Worm (Caenorhabditis elegans) whole organism, young adult: ENCODE measurements around the gene F11C7.6.
A peak's percentile ranks its signal among the peaks of the same experiment; 100 is the strongest.

ENCODE experiments used
- C17E4.6 ChIP-seq: fragments of 200-800 bp; sonication (Bioruptor generic); IDR thresholded peaks from 2 replicates; pipeline ENCODE4 v1.3.6; 2022; ENCODE audit warnings: missing genetic modification reagents, missing genetic modification characterization, missing compliant biosample characterization
- F33H1.4 ChIP-seq: fragments of 200-800 bp; sonication (Bioruptor generic); IDR thresholded peaks from 2 replicates; pipeline ENCODE4 v1.3.6; 2022; ENCODE audit warnings: missing genetic modification reagents, missing genetic modification characterization, missing compliant biosample characterization
- F39B2.1 ChIP-seq: fragments of 200-800 bp; sonication (Bioruptor generic); IDR thresholded peaks from 2 replicates; pipeline ENCODE4 v1.3.6; 2022; ENCODE audit warnings: missing genetic modification reagents, missing genetic modification characterization, missing compliant biosample characterization
- F55B11.4 ChIP-seq: sonication (generic microtip); optimal IDR thresholded peaks from 2 replicates; lab custom pipeline; 2016; ENCODE audit warnings: missing compliant biosample characterization, missing genetic modification characterization, borderline replicate concordance; ENCODE audit not compliant: insufficient read depth
- F57A8.1 ChIP-seq: fragments of 200-800 bp; sonication (Bioruptor generic); optimal IDR thresholded peaks from 2 replicates; lab custom pipeline; 2018; ENCODE audit warnings: mild to moderate bottlenecking, missing genetic modification characterization, moderate library complexity, missing compliant biosample characterization
- K12H6.12 ChIP-seq: fragments of 200-800 bp; sonication (Bioruptor generic); optimal IDR thresholded peaks from 2 replicates; lab custom pipeline; 2018; ENCODE audit warnings: mild to moderate bottlenecking, missing genetic modification characterization, missing compliant biosample characterization
- T26A5.8 ChIP-seq: sonication (generic microtip); optimal IDR thresholded peaks from 2 replicates; lab custom pipeline; 2016; ENCODE audit warnings: missing genetic modification characterization, missing compliant biosample characterization
- Y53F4B.3 ChIP-seq: fragments of 200-800 bp; sonication (Bioruptor generic); IDR thresholded peaks from 2 replicates; pipeline ENCODE4 v1.3.6; 2022; ENCODE audit warnings: missing genetic modification reagents, missing genetic modification characterization, missing compliant biosample characterization
- Y95B8A.8 ChIP-seq: fragments of 200-800 bp; sonication (Bioruptor generic); IDR thresholded peaks from 2 replicates; pipeline ENCODE4 v1.3.6; 2022; ENCODE audit warnings: missing genetic modification reagents, missing genetic modification characterization, missing compliant biosample characterization
- ama-1 ChIP-seq, 3 experiments: fragments of 150-350 bp in 1 of 3; sonication (generic microtip) in 2 of 3; optimal IDR thresholded peaks; 2 replicates each; lab custom pipeline; 2014 to 2018; ENCODE audit warnings: missing biosample characterization in 2 of 3, missing genetic modification characterization in 2 of 3, missing genetic modification reagents in 2 of 3
- aptf-2 ChIP-seq: fragments of 200-800 bp; sonication (Bioruptor generic); conservative IDR thresholded peaks from 2 replicates; pipeline ENCODE4 v1.3.6; 2022; ENCODE audit warnings: missing genetic modification reagents, missing genetic modification characterization, missing compliant biosample characterization
- atf-7 ChIP-seq: sonication (generic microtip); optimal IDR thresholded peaks from 2 replicates; lab custom pipeline; 2017; ENCODE audit warnings: mild to moderate bottlenecking, missing genetic modification characterization, missing compliant biosample characterization
- attf-6 ChIP-seq: fragments of 200-800 bp; sonication (Bioruptor generic); IDR thresholded peaks from 2 replicates; pipeline ENCODE4 v1.3.6; 2022; ENCODE audit warnings: missing genetic modification reagents, missing genetic modification characterization, missing compliant biosample characterization
- ccch-3 ChIP-seq: fragments of 200-800 bp; sonication (Bioruptor generic); optimal IDR thresholded peaks from 2 replicates; lab custom pipeline; 2018; ENCODE audit warnings: mild to moderate bottlenecking, missing genetic modification characterization, missing compliant biosample characterization
- ceh-40 ChIP-seq: fragments of 200-800 bp; sonication (Bioruptor generic); IDR thresholded peaks from 2 replicates; pipeline ENCODE4 v1.3.6; 2022; ENCODE audit warnings: missing genetic modification characterization, missing compliant biosample characterization
- ceh-58 ChIP-seq: fragments of 200-800 bp; sonication (Bioruptor generic); IDR thresholded peaks from 2 replicates; pipeline ENCODE4 v1.3.6; 2022; ENCODE audit warnings: missing genetic modification characterization, missing compliant biosample characterization
- dox-1 ChIP-seq: fragments of 200-800 bp; sonication (Bioruptor generic); IDR thresholded peaks from 2 replicates; pipeline ENCODE4 v1.3.6; 2022; ENCODE audit warnings: missing genetic modification reagents, missing genetic modification characterization, missing compliant biosample characterization
- dpff-1 ChIP-seq: sonication (generic microtip); optimal IDR thresholded peaks from 2 replicates; lab custom pipeline; 2017; ENCODE audit warnings: mild to moderate bottlenecking, missing genetic modification characterization, missing compliant biosample characterization
- egrh-3 ChIP-seq: fragments of 200-800 bp; sonication (Bioruptor generic); IDR thresholded peaks from 2 replicates; pipeline ENCODE4 v1.3.6; 2022; ENCODE audit warnings: missing genetic modification reagents, missing genetic modification characterization, missing compliant biosample characterization
- ekl-4 ChIP-seq: fragments of 200-800 bp; sonication (Bioruptor generic); IDR thresholded peaks from 2 replicates; pipeline ENCODE4 v1.3.6; 2022; ENCODE audit warnings: missing genetic modification reagents, missing genetic modification characterization, missing compliant biosample characterization
- hmg-1.2 ChIP-seq: fragments of 200-800 bp; sonication (Bioruptor generic); IDR thresholded peaks from 2 replicates; pipeline ENCODE4 v1.3.6; 2022; ENCODE audit warnings: missing genetic modification reagents, missing genetic modification characterization, missing compliant biosample characterization
- hrde-1 ChIP-seq: sonication (generic microtip); optimal IDR thresholded peaks from 2 replicates; lab custom pipeline; 2016; ENCODE audit warnings: missing genetic modification characterization, mild to moderate bottlenecking, missing compliant biosample characterization, moderate library complexity, missing genotype, missing genetic modification reagents, borderline replicate concordance
- lag-1 ChIP-seq: fragments of 200-800 bp; sonication (Bioruptor generic); IDR thresholded peaks from 2 replicates; pipeline ENCODE4 v1.3.6; 2022; ENCODE audit warnings: missing genetic modification reagents, missing genetic modification characterization, missing compliant biosample characterization
- lin-26 ChIP-seq: fragments of 200-800 bp; sonication (Bioruptor generic); IDR thresholded peaks from 2 replicates; pipeline ENCODE4 v1.3.6; 2022; ENCODE audit warnings: missing genetic modification reagents, missing genetic modification characterization, missing compliant biosample characterization
- lin-40 ChIP-seq: sonication (generic microtip); optimal IDR thresholded peaks from 2 replicates; lab custom pipeline; 2016; ENCODE audit warnings: missing genetic modification characterization, mild to moderate bottlenecking, missing compliant biosample characterization, missing genotype, missing genetic modification reagents
- lsl-1 ChIP-seq: fragments of 200-800 bp; sonication (Bioruptor generic); optimal IDR thresholded peaks from 2 replicates; lab custom pipeline; 2018; ENCODE audit warnings: mild to moderate bottlenecking, missing genetic modification characterization, moderate library complexity, missing compliant biosample characterization
- lsy-27 ChIP-seq: sonication (generic microtip); optimal IDR thresholded peaks from 2 replicates; lab custom pipeline; 2017; ENCODE audit warnings: missing genetic modification characterization, mild to moderate bottlenecking, missing compliant biosample characterization, antibody characterized with exemption, missing genotype, borderline replicate concordance; ENCODE audit not compliant: insufficient read depth
- madf-3 ChIP-seq: fragments of 200-800 bp; sonication (Bioruptor generic); IDR thresholded peaks from 2 replicates; pipeline ENCODE4 v1.3.6; 2022; ENCODE audit warnings: missing genetic modification reagents, missing genetic modification characterization, missing compliant biosample characterization
- mel-28 ChIP-seq: sonication (generic microtip); optimal IDR thresholded peaks from 2 replicates; lab custom pipeline; 2016; ENCODE audit warnings: borderline replicate concordance, mild to moderate bottlenecking, missing genetic modification characterization, missing compliant biosample characterization
- nfya-1 ChIP-seq: sonication (generic microtip); optimal IDR thresholded peaks from 2 replicates; lab custom pipeline; 2017; ENCODE audit warnings: antibody characterized with exemption, missing compliant biosample characterization, missing genetic modification characterization, borderline replicate concordance; ENCODE audit not compliant: insufficient read depth
- nhr-179 ChIP-seq: sonication (generic microtip); optimal IDR thresholded peaks from 2 replicates; lab custom pipeline; 2016; ENCODE audit warnings: mild to moderate bottlenecking, missing genetic modification characterization, missing compliant biosample characterization
- nhr-80 ChIP-seq: sonication (generic microtip); optimal IDR thresholded peaks from 2 replicates; lab custom pipeline; 2016; ENCODE audit warnings: missing genetic modification characterization, missing compliant biosample characterization
- nhr-90 ChIP-seq: sonication (generic microtip); optimal IDR thresholded peaks from 2 replicates; lab custom pipeline; 2016; ENCODE audit warnings: missing genotype, mild to moderate bottlenecking, missing genetic modification characterization, missing compliant biosample characterization
- pha-4 ChIP-seq: fragments of 150-350 bp; sonication (generic microtip); optimal IDR thresholded peaks from 2 replicates; lab custom pipeline; 2014; ENCODE audit warnings: missing biosample characterization, missing genetic modification reagents, missing genetic modification characterization
- rec-8 ChIP-seq, 2 experiments: sonication (generic microtip); optimal IDR thresholded peaks; 2 replicates each; lab custom pipeline; 2016; ENCODE audit warnings: mild to moderate bottlenecking in 2 of 2, missing genetic modification characterization in 2 of 2, missing genetic modification reagents in 2 of 2, missing genotype in 2 of 2, missing biosample characterization in 1 of 2, missing compliant biosample characterization in 1 of 2, moderate library complexity in 1 of 2
- rpc-1 ChIP-seq, 2 experiments: fragments of 150-350 bp in 1 of 2; sonication (generic microtip) in 1 of 2; optimal IDR thresholded peaks; 2 replicates each; lab custom pipeline; 2014 to 2018; ENCODE audit warnings: missing biosample characterization in 1 of 2, missing genetic modification characterization in 1 of 2, missing genetic modification reagents in 1 of 2, missing genotype in 1 of 2
- sea-2 ChIP-seq: fragments of 200-800 bp; sonication (Bioruptor generic); IDR thresholded peaks from 2 replicates; pipeline ENCODE4 v1.3.6; 2022; ENCODE audit warnings: missing genetic modification characterization, missing compliant biosample characterization
- snpc-1.3 ChIP-seq: sonication (generic microtip); optimal IDR thresholded peaks from 2 replicates; lab custom pipeline; 2017; ENCODE audit warnings: missing genetic modification characterization, mild to moderate bottlenecking, missing compliant biosample characterization, antibody characterized with exemption, moderate library complexity, missing genotype, missing genetic modification reagents; ENCODE audit not compliant: insufficient read depth
- snpc-4 ChIP-seq, 5 experiments: fragments of 150-350 bp in 1 of 5; sonication (generic microtip) in 4 of 5; optimal IDR thresholded peaks; 2 replicates each; lab custom pipeline; 2014 to 2018; ENCODE audit warnings: missing genetic modification characterization in 5 of 5, missing biosample characterization in 3 of 5, antibody characterized with exemption in 2 of 5, mild to moderate bottlenecking in 2 of 5, missing compliant biosample characterization in 2 of 5, missing genotype in 2 of 5, moderate library complexity in 2 of 5, missing genetic modification reagents in 1 of 5
- sptf-2 ChIP-seq: fragments of 200-800 bp; sonication (Bioruptor generic); optimal IDR thresholded peaks from 2 replicates; lab custom pipeline; 2018; ENCODE audit warnings: mild to moderate bottlenecking, missing genetic modification characterization, missing compliant biosample characterization
- tbp1 ChIP-seq: fragments of 200-800 bp; sonication (Bioruptor generic); optimal IDR thresholded peaks from 2 replicates; lab custom pipeline; 2018; ENCODE audit warnings: mild to moderate bottlenecking, missing genetic modification characterization, missing compliant biosample characterization
- unc-62 ChIP-seq: fragments of 150-350 bp; optimal IDR thresholded peaks from 2 replicates; lab custom pipeline; 2014; ENCODE audit warnings: missing biosample characterization, missing genetic modification reagents, missing genetic modification characterization
- xnd-1 ChIP-seq: sonication (generic microtip); optimal IDR thresholded peaks from 2 replicates; lab custom pipeline; 2016; ENCODE audit warnings: missing genotype, missing genetic modification reagents, missing genetic modification characterization, missing compliant biosample characterization
- ztf-22 ChIP-seq: fragments of 200-800 bp; sonication (Bioruptor generic); optimal IDR thresholded peaks from 2 replicates; lab custom pipeline; 2018; ENCODE audit warnings: mild to moderate bottlenecking, missing genetic modification characterization, moderate library complexity, missing compliant biosample characterization

The F11C7.6 gene

ce11 chrX:17392182-17392581, 9.2 kb upstream of the F11C7.6 start (continued):
- no peak for TF ChIP-seq lsy-27 (tag; lab: Kevin White, UChicago)
- TF ChIP-seq C17E4.6 (GFP tag; lab: Robert Waterston, UW) = no peak
- TF ChIP-seq Y53F4B.3 = no peak
- no peak for TF ChIP-seq ceh-58 (GFP tag; lab: Robert Waterston, UW)
- TF ChIP-seq sea-2 = no peak
- no peak for TF ChIP-seq ceh-40 (GFP tag; lab: Robert Waterston, UW)

ce11 chrX:17396456-17396855, 4.9 kb upstream of the F11C7.6 start, which contains the start of the genes vap-1 and F11C7.2:
Gene vap-1, minus strand, starts transcription at chrX:17396556.
Gene F11C7.2, plus strand, starts transcription at chrX:17396814.
- TF ChIP-seq nhr-90 (no peak), T26A5.8 (no peak), ekl-4 (GFP tag; lab: Robert Waterston, UW) (no peak), mel-28 (tag; lab: Kevin White, UChicago) (no peak), ama-1 (optimal IDR thresholded peaks at IDR 0.05; lab: Kevin White, UChicago) (no peak), ama-1 (GFP tag; optimal IDR thresholded peaks at IDR 0.05; lab: Kevin White, UChicago) (no peak), tbp1 (no peak), ccch-3 (GFP tag; lab: Kevin White, UChicago) (no peak), dox-1 (no peak), sptf-2 (no peak), hmg-1.2 (no peak), lsl-1 (GFP tag; lab: Kevin White, UChicago) (no peak), unc-62 (no peak), K12H6.12 (no peak), F57A8.1 (no peak), ztf-22 (GFP tag; lab: Kevin White, UChicago) (no peak), aptf-2 (no peak), Y95B8A.8 (GFP tag; lab: Robert Waterston, UW) (no peak), nhr-179 (no peak), lag-1 (GFP tag; lab: Robert Waterston, UW) (no peak)

- TF ChIP-seq nfya-1 (tag; lab: Kevin White, UChicago) = no peak
- TF ChIP-seq nhr-80 = no peak
- TF ChIP-seq lin-40 (tag; lab: Kevin White, UChicago) = no peak
- TF ChIP-seq pha-4 (tag; lab: Kevin White, UChicago) = no peak
- no peak for TF ChIP-seq madf-3 (GFP tag; lab: Robert Waterston, UW)
- TF ChIP-seq xnd-1 (tag; lab: Kevin White, UChicago) = no peak
- TF ChIP-seq hrde-1 (tag; lab: Kevin White, UChicago) = no peak
- TF ChIP-seq F55B11.4 (tag; lab: Kevin White, UChicago) = no peak
- TF ChIP-seq, all 124 proteins: peak for 0
Measured at ce11 chrX:17398293-17398692, 3.1 kb upstream of the F11C7.6 start, which contains the start of gene F11C7.7. Gene F11C7.7, plus strand, starts transcription at chrX:17398593.

ce11 chrX:17400425-17400824, 939 bp upstream of the F11C7.6 start:
- TF ChIP-seq lin-26 (GFP tag; lab: Robert Waterston, UW) = peak; percentile 56
- TF ChIP-seq atf-7 (tag; lab: Kevin White, UChicago) = no peak
- TF ChIP-seq attf-6 = no peak
- no peak for TF ChIP-seq snpc-4 (GFP tag; optimal IDR thresholded peaks at IDR 0.05; lab: Kevin White, UChicago)
- TF ChIP-seq snpc-4 (tag; optimal IDR thresholded peaks at IDR 0.05; lab: Kevin White, UChicago) = no peak
- TF ChIP-seq F39B2.1 = no peak
- no peak for TF ChIP-seq F33H1.4 (GFP tag; lab: Robert Waterston, UW)
- TF ChIP-seq dpff-1 = no peak
- TF ChIP-seq snpc-1.3 = no peak
- TF ChIP-seq tbp1 = peak; percentile 82
- TF ChIP-seq ceh-58 (GFP tag; lab: Robert Waterston, UW) = no peak
- no peak for TF ChIP-seq C17E4.6 (GFP tag; lab: Robert Waterston, UW)
- TF ChIP-seq rec-8 (tag; optimal IDR thresholded peaks at IDR 0.05; lab: Kevin White, UChicago) = no peak
- TF ChIP-seq T26A5.8 = no peak
- TF ChIP-seq rpc-1 (optimal IDR thresholded peaks at IDR 0.05; lab: Kevin White, UChicago) = peak; percentile 42
- TF ChIP-seq rpc-1 (tag; optimal IDR thresholded peaks at IDR 0.05; lab: Kevin White, UChicago) = peak; percentile 65
- no peak for TF ChIP-seq egrh-3 (GFP tag; lab: Robert Waterston, UW)
